Worm (Caenorhabditis elegans) whole organism, L1 larva: ENCODE data around the gene K08H2.3.

Experiments used
- C16A3.4 ChIP-seq: fragments of 150-350 bp; optimal IDR thresholded peaks from 2 replicates; lab custom pipeline; 2014; ENCODE audit warnings: missing biosample characterization, missing genetic modification characterization
- C34B4.2 ChIP-seq: sonication (generic microtip); optimal IDR thresholded peaks from 2 replicates; lab custom pipeline; 2017; ENCODE audit warnings: mild to moderate bottlenecking, missing genetic modification characterization, missing compliant biosample characterization
- F16B12.6 ChIP-seq: fragments of 150-350 bp; optimal IDR thresholded peaks from 2 replicates; lab custom pipeline; 2014; ENCODE audit warnings: missing biosample characterization, missing genetic modification characterization
- Y116A8C.19 ChIP-seq: sonication (generic microtip); optimal IDR thresholded peaks from 2 replicates; lab custom pipeline; 2016; ENCODE audit warnings: missing compliant biosample characterization, missing genetic modification characterization, borderline replicate concordance
- aly-2 ChIP-seq: fragments of 150-350 bp; optimal IDR thresholded peaks from 2 replicates; lab custom pipeline; 2014; ENCODE audit warnings: missing biosample characterization, missing genetic modification characterization
- ama-1 ChIP-seq: fragments of 150-350 bp; optimal IDR thresholded peaks from 2 replicates; lab custom pipeline; 2014
- blmp-1 ChIP-seq: fragments of 150-350 bp; optimal IDR thresholded peaks from 2 replicates; lab custom pipeline; 2014; ENCODE audit warnings: missing biosample characterization, missing genetic modification characterization
- ceh-63 ChIP-seq: fragments of 200-800 bp; sonication (Bioruptor generic); optimal IDR thresholded peaks from 2 replicates; lab custom pipeline; 2018; ENCODE audit warnings: mild to moderate bottlenecking, missing genetic modification characterization, missing compliant biosample characterization
- ceh-88 ChIP-seq: fragments of 200-800 bp; sonication (Bioruptor generic); IDR thresholded peaks from 2 replicates; pipeline ENCODE4 v1.3.6; 2022; ENCODE audit warnings: missing genetic modification characterization, missing compliant biosample characterization
- ceh-90 ChIP-seq: sonication (generic microtip); optimal IDR thresholded peaks from 2 replicates; lab custom pipeline; 2016; ENCODE audit warnings: missing genetic modification characterization, missing compliant biosample characterization
- ces-1 ChIP-seq: fragments of 150-350 bp; optimal IDR thresholded peaks from 2 replicates; lab custom pipeline; 2014; ENCODE audit warnings: missing biosample characterization, missing genetic modification reagents, missing genetic modification characterization
- efl-1 ChIP-seq, 4 experiments: fragments of 150-350 bp; optimal IDR thresholded peaks in 3 of 4; peaks in 1 of 4; 1 replicate in 1 of 4; 2 replicates in 3 of 4; lab custom pipeline; 2014; ENCODE audit warnings: missing biosample characterization in 2 of 4, missing genetic modification characterization in 2 of 4, missing genetic modification reagents in 2 of 4
- egl-27 ChIP-seq, 2 experiments: fragments of 150-350 bp in 1 of 2; sonication (generic microtip); optimal IDR thresholded peaks; 3 replicates each; lab custom pipeline; 2017 to 2018; ENCODE audit warnings: missing biosample characterization in 2 of 2, missing genetic modification characterization in 2 of 2, missing genetic modification reagents in 2 of 2
- elt-2 ChIP-seq: sonication (generic microtip); optimal IDR thresholded peaks from 2 replicates; lab custom pipeline; 2016; ENCODE audit warnings: missing genetic modification characterization, mild to moderate bottlenecking, inconsistent platforms, missing compliant biosample characterization, missing genetic modification reagents
- ets-5 ChIP-seq: fragments of 200-800 bp; sonication (Bioruptor generic); IDR thresholded peaks from 2 replicates; pipeline ENCODE4 v1.3.6; 2022; ENCODE audit warnings: missing genetic modification characterization, missing compliant biosample characterization
- grh-1 ChIP-seq: fragments of 200-800 bp; sonication (Bioruptor generic); IDR thresholded peaks from 2 replicates; pipeline ENCODE4 v1.3.6; 2022; ENCODE audit warnings: missing genetic modification reagents, missing genetic modification characterization, missing compliant biosample characterization
- hlh-17 ChIP-seq: fragments of 200-800 bp; sonication (Bioruptor generic); optimal IDR thresholded peaks from 2 replicates; lab custom pipeline; 2018; ENCODE audit warnings: missing genetic modification characterization, mild to moderate bottlenecking, missing compliant biosample characterization, moderate library complexity, borderline replicate concordance
- hlh-4 ChIP-seq: sonication (generic microtip); optimal IDR thresholded peaks from 2 replicates; lab custom pipeline; 2016; ENCODE audit warnings: mild to moderate bottlenecking, missing genetic modification characterization, missing compliant biosample characterization
- hpl-2 ChIP-seq: fragments of 150-350 bp; optimal IDR thresholded peaks from 2 replicates; lab custom pipeline; 2014; ENCODE audit warnings: missing biosample characterization, missing genetic modification reagents, missing genetic modification characterization
- irx-1 ChIP-seq: sonication (generic microtip); optimal IDR thresholded peaks from 2 replicates; lab custom pipeline; 2016; ENCODE audit warnings: missing genetic modification characterization, missing compliant biosample characterization
- isw-1 ChIP-seq: fragments of 200-800 bp; sonication (Bioruptor generic); IDR thresholded peaks from 2 replicates; pipeline ENCODE4 v1.3.6; 2022; ENCODE audit warnings: missing genetic modification characterization, missing compliant biosample characterization
- lin-14 ChIP-seq: fragments of 200-800 bp; sonication (Bioruptor generic); optimal IDR thresholded peaks from 2 replicates; lab custom pipeline; 2018; ENCODE audit warnings: mild to moderate bottlenecking, missing genetic modification characterization, moderate library complexity, missing compliant biosample characterization
- lin-15B ChIP-seq: fragments of 150-350 bp; sonication (generic microtip); optimal IDR thresholded peaks from 3 replicates; lab custom pipeline; 2014; ENCODE audit warnings: missing biosample characterization, missing genetic modification characterization
- lin-35 ChIP-seq, 2 experiments: fragments of 150-350 bp; optimal IDR thresholded peaks; 2 replicates each; lab custom pipeline; 2014; ENCODE audit warnings: missing biosample characterization in 2 of 2, missing genetic modification characterization in 2 of 2, missing genetic modification reagents in 2 of 2
- lin-39 ChIP-seq: fragments of 150-350 bp; optimal IDR thresholded peaks from 2 replicates; lab custom pipeline; 2014; ENCODE audit warnings: missing biosample characterization, missing genetic modification reagents, missing genetic modification characterization
- lsy-2 ChIP-seq, 2 experiments: fragments of 150-350 bp; optimal IDR thresholded peaks; 2 replicates each; lab custom pipeline; 2014; ENCODE audit warnings: missing biosample characterization in 2 of 2, missing genetic modification characterization in 2 of 2
- mab-9 ChIP-seq: fragments of 200-800 bp; sonication (Bioruptor generic); IDR thresholded peaks from 2 replicates; pipeline ENCODE4 v1.3.6; 2022; ENCODE audit warnings: missing genetic modification reagents, missing genetic modification characterization, missing compliant biosample characterization
- mef-2 ChIP-seq: fragments of 150-350 bp; optimal IDR thresholded peaks from 2 replicates; lab custom pipeline; 2014; ENCODE audit warnings: missing biosample characterization, missing genetic modification characterization
- nhr-11 ChIP-seq: fragments of 150-350 bp; optimal IDR thresholded peaks from 2 replicates; lab custom pipeline; 2014; ENCODE audit warnings: missing biosample characterization, missing genetic modification characterization
- nhr-19 ChIP-seq: fragments of 200-800 bp; sonication (Bioruptor generic); conservative IDR thresholded peaks from 2 replicates; pipeline ENCODE4 v1.3.6; 2022; ENCODE audit warnings: missing genetic modification characterization, missing compliant biosample characterization
- nhr-47 ChIP-seq: sonication (generic microtip); optimal IDR thresholded peaks from 2 replicates; lab custom pipeline; 2016; ENCODE audit warnings: mild to moderate bottlenecking, missing genetic modification characterization, moderate library complexity, missing compliant biosample characterization
- nhr-71 ChIP-seq: sonication (generic microtip); optimal IDR thresholded peaks from 2 replicates; lab custom pipeline; 2016; ENCODE audit warnings: mild to moderate bottlenecking, missing genetic modification characterization, moderate library complexity, missing compliant biosample characterization
- nhr-85 ChIP-seq: sonication (generic microtip); peaks from one replicate; lab custom pipeline; 2016; ENCODE audit warnings: missing genetic modification characterization, inconsistent platforms, missing compliant biosample characterization
- pag-3 ChIP-seq: sonication (generic microtip); optimal IDR thresholded peaks from 2 replicates; lab custom pipeline; 2017; ENCODE audit warnings: missing genetic modification characterization, mild to moderate bottlenecking, missing compliant biosample characterization, antibody characterized with exemption, borderline replicate concordance; ENCODE audit not compliant: insufficient read depth
- snpc-4 ChIP-seq: fragments of 150-350 bp; optimal IDR thresholded peaks from 2 replicates; lab custom pipeline; 2014; ENCODE audit warnings: missing biosample characterization, missing genetic modification characterization
- sox-4 ChIP-seq: sonication (generic microtip); optimal IDR thresholded peaks from 2 replicates; lab custom pipeline; 2016; ENCODE audit warnings: missing genetic modification characterization, missing compliant biosample characterization
- swsn-7 ChIP-seq: sonication (generic microtip); optimal IDR thresholded peaks from 2 replicates; lab custom pipeline; 2016; ENCODE audit warnings: missing genetic modification characterization, missing compliant biosample characterization
- tbx-2 ChIP-seq: sonication (generic microtip); optimal IDR thresholded peaks from 2 replicates; lab custom pipeline; 2016; ENCODE audit warnings: missing genetic modification characterization, missing compliant biosample characterization
- tlp-1 ChIP-seq: fragments of 150-350 bp; optimal IDR thresholded peaks from 2 replicates; lab custom pipeline; 2014; ENCODE audit warnings: missing biosample characterization, missing genetic modification characterization
- unc-62 ChIP-seq: fragments of 150-350 bp; optimal IDR thresholded peaks from 2 replicates; lab custom pipeline; 2014; ENCODE audit warnings: missing biosample characterization, missing genetic modification reagents, missing genetic modification characterization
- unc-86 ChIP-seq: sonication (generic microtip); optimal IDR thresholded peaks from 2 replicates; lab custom pipeline; 2016; ENCODE audit warnings: missing genetic modification characterization, missing compliant biosample characterization
- unc-98 ChIP-seq: fragments of 200-800 bp; sonication (Bioruptor generic); IDR thresholded peaks from 2 replicates; pipeline ENCODE4 v1.3.6; 2022; ENCODE audit warnings: missing genetic modification characterization, missing compliant biosample characterization
- vab-15 ChIP-seq: sonication (generic microtip); optimal IDR thresholded peaks from 2 replicates; lab custom pipeline; 2017; ENCODE audit warnings: missing genotype, mild to moderate bottlenecking, missing genetic modification characterization, missing compliant biosample characterization
- xbp-1 ChIP-seq: sonication (generic microtip); optimal IDR thresholded peaks from 2 replicates; lab custom pipeline; 2016; ENCODE audit warnings: missing genetic modification characterization, missing compliant biosample characterization
- ztf-11 ChIP-seq, 2 experiments: sonication (generic microtip); optimal IDR thresholded peaks; 2 replicates each; lab custom pipeline; 2016 to 2017; ENCODE audit warnings: missing genetic modification characterization in 2 of 2, missing biosample characterization in 1 of 2, missing compliant biosample characterization in 1 of 2

The K08H2.3 gene

DNA sequence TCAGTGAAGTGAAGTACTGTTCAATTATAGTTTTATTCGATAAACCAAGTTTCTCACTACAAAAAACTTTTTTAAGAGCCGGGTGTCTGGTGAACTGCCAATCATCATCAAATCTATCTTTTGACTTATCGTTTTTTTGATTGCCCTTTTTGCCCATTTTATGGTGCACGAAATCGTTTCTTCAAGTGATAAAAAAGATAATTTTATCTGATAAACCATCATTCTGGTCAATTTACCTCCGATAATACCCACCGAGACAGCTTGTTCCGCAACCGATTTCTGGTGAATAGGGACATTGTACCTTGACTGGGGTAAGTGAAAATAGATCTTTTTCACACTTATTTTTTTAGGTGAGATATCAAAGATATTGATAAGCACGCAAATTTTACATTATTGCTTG lies 20.4 kb downstream of the K08H2.3 start, which contains the start of gene K08H2.10:
Gene K08H2.10, plus strand, starts transcription at position 230 of the 400 bp plus-strand sequence.
- TF ChIP-seq ets-5 (GFP tag; lab: Robert Waterston, UW) (no peak), lin-39 (no peak), ama-1 (lab: Kevin White, UChicago) (no peak), tlp-1 (tag; lab: Kevin White, UChicago) (peak; percentile 77), nhr-11 (tag; lab: Kevin White, UChicago) (no peak), elt-2 (tag; lab: Kevin White, UChicago) (peak; percentile 82), efl-1 (optimal IDR thresholded peaks at IDR 0.05; lab: Kevin White, UChicago) (no peak), efl-1 (GFP tag; optimal IDR thresholded peaks at IDR 0.05 in 1 of 2; lab: Kevin White, UChicago) (peak in 1 of 2 experiments; percentile 41)
- TF ChIP-seq, all 84 proteins: peak for 3

DNA sequence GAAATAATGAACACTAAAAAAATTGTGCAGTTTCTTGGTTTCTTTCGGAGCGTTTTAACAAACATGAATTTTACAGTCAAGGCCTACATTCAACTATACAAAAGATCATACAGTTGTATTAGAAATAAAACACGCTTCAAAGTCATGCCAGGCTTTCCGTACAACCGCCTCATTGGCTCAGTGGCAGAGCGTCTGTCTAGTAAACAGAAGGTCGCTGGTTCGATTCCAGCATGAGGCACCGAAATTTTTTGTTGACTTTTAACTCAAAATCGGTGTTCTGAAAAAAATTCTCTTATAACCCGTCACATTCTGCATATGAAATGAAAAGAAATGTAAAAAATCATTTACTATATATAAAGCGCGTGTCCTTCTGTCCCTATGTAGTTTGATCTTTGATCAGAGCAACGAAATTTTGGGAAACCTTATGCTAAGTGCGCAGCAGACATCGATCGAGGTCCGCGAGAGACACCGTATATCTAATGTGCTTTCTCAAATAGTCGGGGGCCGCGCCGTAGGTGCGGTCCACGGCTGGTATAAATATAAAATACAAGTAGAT lies 23.9 kb downstream of the K08H2.3 start:
- peak; percentile 11 for TF ChIP-seq snpc-4 (tag; lab: Kevin White, UChicago)
- peak; percentile 0 for TF ChIP-seq elt-2 (tag; lab: Kevin White, UChicago)
- peak; percentile 8 for TF ChIP-seq nhr-71 (tag; lab: Kevin White, UChicago)

DNA sequence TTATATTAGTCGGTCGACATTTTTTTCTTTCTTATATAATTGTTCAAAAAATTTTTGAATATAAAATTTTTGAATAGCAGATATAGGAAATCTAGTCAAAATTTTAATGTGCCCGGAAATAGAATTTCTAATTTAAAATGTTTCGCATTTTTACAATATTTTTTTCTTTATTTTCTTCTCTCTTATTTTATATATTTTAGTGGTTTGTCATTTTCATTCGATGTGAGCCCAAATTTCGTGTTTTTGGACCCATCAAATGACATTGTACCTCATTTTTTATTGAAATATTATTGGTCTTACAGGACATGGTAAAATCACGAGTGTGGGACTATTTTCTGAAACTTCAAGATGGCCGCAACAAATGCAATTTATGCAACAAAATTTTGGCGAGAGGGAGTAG lies 25.0 kb downstream of the K08H2.3 start, which contains the start of gene K09A11.1:
Gene K09A11.1, plus strand, starts transcription at position 301 of the 400 bp plus-strand sequence.
- no peak for TF ChIP-seq C16A3.4

DNA sequence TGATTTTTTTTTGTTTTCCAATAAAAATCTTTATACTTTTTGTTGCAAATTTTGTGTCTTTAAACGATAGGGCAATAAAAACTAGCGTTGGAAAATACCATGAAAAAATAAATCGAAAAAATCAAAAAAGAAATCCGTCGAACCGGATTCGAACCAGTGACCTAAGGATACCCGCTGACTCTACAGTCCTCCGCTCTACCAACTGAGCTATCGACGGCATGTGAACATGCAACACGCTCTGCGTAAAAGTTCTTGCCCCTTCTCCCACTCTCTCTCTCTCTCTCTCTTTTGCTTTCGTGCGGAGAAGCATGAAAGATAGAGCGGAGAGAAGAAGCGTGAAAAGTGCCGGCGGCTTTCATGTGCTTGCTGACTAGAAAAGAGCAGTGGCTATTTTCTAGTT lies 27.3 kb downstream of the K08H2.3 start:
- TF ChIP-seq ceh-88: no peak
- TF ChIP-seq unc-98 (GFP tag; lab: Robert Waterston, UW): no peak
- peak; percentile 43 for TF ChIP-seq xbp-1 (tag; lab: Kevin White, UChicago)
- no peak for TF ChIP-seq egl-27 (tag; optimal IDR thresholded peaks at IDR 0.05; lab: Kevin White, UChicago)
- TF ChIP-seq lsy-2 (tag; optimal IDR thresholded peaks at IDR 0.05; lab: Kevin White, UChicago): peak in 1 of 2 experiments; percentile 25
- peak; percentile 37 for TF ChIP-seq C16A3.4
- TF ChIP-seq snpc-4 (tag; lab: Kevin White, UChicago): no peak
- no peak for TF ChIP-seq F16B12.6 (tag; lab: Kevin White, UChicago)
- TF ChIP-seq nhr-19 (GFP tag; lab: Robert Waterston, UW): peak; percentile 72
- peak; percentile 52 for TF ChIP-seq lin-14 (GFP tag; lab: Kevin White, UChicago)
- TF ChIP-seq vab-15 (tag; lab: Kevin White, UChicago): no peak
- no peak for TF ChIP-seq ztf-11 (tag; optimal IDR thresholded peaks at IDR 0.05; lab: Kevin White, UChicago)
- TF ChIP-seq ets-5 (GFP tag; lab: Robert Waterston, UW): no peak
- TF ChIP-seq nhr-85 (tag; lab: Kevin White, UChicago): no peak
- TF ChIP-seq nhr-47: peak; percentile 80
- no peak for TF ChIP-seq ces-1 (GFP tag; lab: Kevin White, UChicago)
- peak; percentile 44 for TF ChIP-seq unc-86 (tag; lab: Kevin White, UChicago)
- TF ChIP-seq grh-1: no peak
- TF ChIP-seq ceh-63 (GFP tag; lab: Kevin White, UChicago): no peak
- no peak for TF ChIP-seq nhr-11 (tag; lab: Kevin White, UChicago)
- no peak for TF ChIP-seq pag-3 (tag; lab: Kevin White, UChicago)
- no peak for TF ChIP-seq blmp-1
- TF ChIP-seq tbx-2: peak; percentile 27
- peak; percentile 61 for TF ChIP-seq swsn-7 (tag; lab: Kevin White, UChicago)
- TF ChIP-seq aly-2: no peak
- TF ChIP-seq mef-2 (tag; lab: Kevin White, UChicago): no peak
- TF ChIP-seq isw-1 (GFP tag; lab: Robert Waterston, UW): peak; percentile 16
- TF ChIP-seq ceh-90: no peak
- TF ChIP-seq lin-35 (GFP tag; optimal IDR thresholded peaks at IDR 0.05; lab: Kevin White, UChicago): peak in 1 of 2 experiments; percentile 50
- no peak for TF ChIP-seq hlh-17
- no peak for TF ChIP-seq C34B4.2 (tag; lab: Kevin White, UChicago)
- no peak for TF ChIP-seq hpl-2
- TF ChIP-seq lin-15B (tag; lab: Kevin White, UChicago): no peak
- TF ChIP-seq mab-9: no peak; the same call in 1 of the 2 replicates
- TF ChIP-seq Y116A8C.19 (tag; lab: Kevin White, UChicago): no peak
- TF ChIP-seq hlh-4 (tag; lab: Kevin White, UChicago): no peak
- TF ChIP-seq unc-62: no peak
- TF ChIP-seq irx-1 (tag; lab: Kevin White, UChicago): peak; percentile 11
- no peak for TF ChIP-seq elt-2 (tag; lab: Kevin White, UChicago)
- TF ChIP-seq sox-4 (tag; lab: Kevin White, UChicago): no peak
